Worm (Caenorhabditis elegans): ENCODE data around the gene mrp-4.

DNA sequence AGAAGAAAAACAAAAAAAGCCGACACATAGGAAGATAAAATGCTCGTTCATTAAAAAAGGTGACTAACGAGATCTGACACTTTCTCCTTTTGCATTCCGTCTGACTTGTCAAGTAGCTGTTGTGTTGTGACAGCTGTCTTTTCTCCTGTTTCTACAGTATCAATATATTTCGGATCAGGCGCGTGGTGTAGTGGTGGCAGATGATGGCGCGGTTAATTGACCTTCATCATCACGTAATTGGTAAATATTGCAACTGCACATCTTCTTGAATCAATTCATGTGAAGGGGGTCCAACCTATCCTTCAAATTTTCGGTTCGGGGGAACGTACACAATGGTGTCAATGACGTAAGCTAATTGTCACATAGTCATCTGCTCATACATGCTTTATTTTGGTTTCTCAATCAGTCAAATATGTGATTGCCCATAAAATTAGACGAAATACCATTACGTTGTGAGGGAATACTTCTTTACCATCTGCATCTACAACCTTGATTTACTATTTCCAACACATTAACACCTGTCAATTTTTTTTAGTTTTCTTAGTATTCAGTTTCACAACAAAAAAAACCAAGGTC is 35.8 kb upstream of the mrp-4 start:
- TF ChIP-seq flt-1 (GFP tag; IDR thresholded peaks at IDR 0.05) (no peak), B0310.2 (tag; optimal IDR thresholded peaks at IDR 0.05) (no peak), hnd-1 (tag; optimal IDR thresholded peaks at IDR 0.05) (no peak), ama-1 (optimal IDR thresholded peaks at IDR 0.05) (no peak), tra-4 (tag; optimal IDR thresholded peaks at IDR 0.05) (no peak), ceh-13 (GFP tag; optimal IDR thresholded peaks at IDR 0.05) (no peak), tbx-11 (GFP tag; IDR thresholded peaks at IDR 0.05) (no peak), tbx-37 (GFP tag; conservative IDR thresholded peaks at IDR 0.05) (no peak), F13C5.2 (tag; optimal IDR thresholded peaks at IDR 0.05) (no peak), ceh-36 (tag; optimal IDR thresholded peaks at IDR 0.05) (no peak), pes-1 (GFP tag; IDR thresholded peaks at IDR 0.05) (no peak), hmg-4 (GFP tag; optimal IDR thresholded peaks at IDR 0.05) (no peak)
